Worm (Caenorhabditis elegans) whole organism, L3 larva: ENCODE measurements around the gene T16G12.10.

Experiments used
- R02D3.7 ChIP-seq: fragments of 150-350 bp; optimal IDR thresholded peaks from 2 replicates; lab custom pipeline; 2014; ENCODE audit warnings: missing biosample characterization, missing genetic modification characterization
- ZK546.5 ChIP-seq: sonication (generic microtip); optimal IDR thresholded peaks from 2 replicates; lab custom pipeline; 2017; ENCODE audit warnings: missing biosample characterization, missing genetic modification characterization
- aly-2 ChIP-seq: fragments of 150-350 bp; optimal IDR thresholded peaks from 2 replicates; lab custom pipeline; 2014; ENCODE audit warnings: missing biosample characterization, missing genetic modification characterization
- ama-1 ChIP-seq: fragments of 150-350 bp; optimal IDR thresholded peaks from 2 replicates; lab custom pipeline; 2018
- ceh-16 ChIP-seq: sonication (generic microtip); optimal IDR thresholded peaks from 2 replicates; lab custom pipeline; 2017; ENCODE audit warnings: missing biosample characterization, missing genetic modification characterization
- ceh-28 ChIP-seq: fragments of 150-350 bp; optimal IDR thresholded peaks from 2 replicates; lab custom pipeline; 2014; ENCODE audit warnings: missing biosample characterization, missing genetic modification reagents, missing genetic modification characterization
- egl-27 ChIP-seq: sonication (generic microtip); optimal IDR thresholded peaks from 4 replicates; lab custom pipeline; 2017; ENCODE audit warnings: missing biosample characterization, missing genetic modification reagents, missing genetic modification characterization
- egl-5 ChIP-seq: fragments of 150-350 bp; optimal IDR thresholded peaks from 2 replicates; lab custom pipeline; 2017; ENCODE audit warnings: missing biosample characterization, missing genetic modification reagents, missing genetic modification characterization, inconsistent platforms
- elt-1 ChIP-seq: fragments of 150-350 bp; optimal IDR thresholded peaks from 2 replicates; lab custom pipeline; 2014; ENCODE audit warnings: missing biosample characterization, missing genetic modification characterization
- elt-2 ChIP-seq: sonication (generic microtip); optimal IDR thresholded peaks from 2 replicates; lab custom pipeline; 2016; ENCODE audit warnings: missing genetic modification reagents, mild to moderate bottlenecking, missing genetic modification characterization, missing compliant biosample characterization
- elt-3 ChIP-seq, 3 experiments: fragments of 150-350 bp in 1 of 3; sonication (generic microtip) in 2 of 3; optimal IDR thresholded peaks; 2 replicates in 2 of 3; 4 replicates in 1 of 3; lab custom pipeline; 2014 to 2017; ENCODE audit warnings: missing biosample characterization in 3 of 3, missing genetic modification characterization in 3 of 3
- fkh-10 ChIP-seq: sonication (generic microtip); optimal IDR thresholded peaks from 2 replicates; lab custom pipeline; 2017; ENCODE audit warnings: missing biosample characterization, missing genetic modification reagents, missing genetic modification characterization
- fkh-2 ChIP-seq: fragments of 150-350 bp; optimal IDR thresholded peaks from 2 replicates; lab custom pipeline; 2014; ENCODE audit warnings: missing biosample characterization, missing genetic modification reagents, missing genetic modification characterization
- fos-1 ChIP-seq: fragments of 150-350 bp; optimal IDR thresholded peaks from 2 replicates; lab custom pipeline; 2014; ENCODE audit warnings: missing biosample characterization, missing genetic modification characterization
- hmg-11 ChIP-seq: sonication (generic microtip); optimal IDR thresholded peaks from 2 replicates; lab custom pipeline; 2016; ENCODE audit warnings: missing genetic modification characterization, missing compliant biosample characterization
- jun-1 ChIP-seq: fragments of 150-350 bp; optimal IDR thresholded peaks from 2 replicates; lab custom pipeline; 2014; ENCODE audit warnings: missing biosample characterization, missing genetic modification reagents, missing genetic modification characterization
- lin-15B ChIP-seq: fragments of 150-350 bp; optimal IDR thresholded peaks from 2 replicates; lab custom pipeline; 2014; ENCODE audit warnings: missing biosample characterization, missing genetic modification characterization
- lsy-12 ChIP-seq: sonication (generic microtip); optimal IDR thresholded peaks from 2 replicates; lab custom pipeline; 2016; ENCODE audit warnings: mild to moderate bottlenecking, missing genetic modification characterization, missing compliant biosample characterization
- mml-1 ChIP-seq: fragments of 150-350 bp; sonication (generic microtip); optimal IDR thresholded peaks from 3 replicates; lab custom pipeline; 2014; ENCODE audit warnings: missing biosample characterization, missing genetic modification characterization
- nhr-11 ChIP-seq: fragments of 150-350 bp; optimal IDR thresholded peaks from 2 replicates; lab custom pipeline; 2014; ENCODE audit warnings: missing biosample characterization, missing genetic modification characterization
- nhr-237 ChIP-seq: fragments of 150-350 bp; optimal IDR thresholded peaks from 2 replicates; lab custom pipeline; 2014; ENCODE audit warnings: missing biosample characterization, missing genetic modification characterization
- nhr-25 ChIP-seq: sonication (generic microtip); optimal IDR thresholded peaks from 2 replicates; lab custom pipeline; 2017; ENCODE audit warnings: missing biosample characterization, missing genetic modification characterization
- nhr-28 ChIP-seq: fragments of 150-350 bp; optimal IDR thresholded peaks from 2 replicates; lab custom pipeline; 2014; ENCODE audit warnings: missing biosample characterization, missing genetic modification characterization
- nhr-43 ChIP-seq: sonication (generic microtip); optimal IDR thresholded peaks from 2 replicates; lab custom pipeline; 2016; ENCODE audit warnings: mild to moderate bottlenecking, missing genetic modification characterization, missing compliant biosample characterization; ENCODE audit not compliant: poor library complexity, severe bottlenecking
- nhr-67 ChIP-seq: fragments of 150-350 bp; optimal IDR thresholded peaks from 2 replicates; lab custom pipeline; 2014; ENCODE audit warnings: missing biosample characterization, missing genetic modification characterization
- nhr-76 ChIP-seq: fragments of 150-350 bp; sonication (generic microtip); optimal IDR thresholded peaks from 5 replicates; lab custom pipeline; 2014; ENCODE audit warnings: missing biosample characterization, missing genetic modification characterization
- nhr-77 ChIP-seq: fragments of 150-350 bp; optimal IDR thresholded peaks from 2 replicates; lab custom pipeline; 2014; ENCODE audit warnings: missing biosample characterization, missing genetic modification characterization
- pha-4 ChIP-seq: fragments of 150-350 bp; optimal IDR thresholded peaks from 2 replicates; lab custom pipeline; 2014; ENCODE audit warnings: missing biosample characterization, missing genetic modification reagents, missing genetic modification characterization
- pqm-1 ChIP-seq: fragments of 150-350 bp; optimal IDR thresholded peaks from 2 replicates; lab custom pipeline; 2017; ENCODE audit warnings: missing biosample characterization, missing genetic modification characterization, inconsistent platforms
- snpc-4 ChIP-seq: fragments of 150-350 bp; optimal IDR thresholded peaks from 2 replicates; lab custom pipeline; 2014; ENCODE audit warnings: missing biosample characterization, missing genetic modification characterization
- unc-39 ChIP-seq: sonication (generic microtip); optimal IDR thresholded peaks from 4 replicates; lab custom pipeline; 2017; ENCODE audit warnings: missing biosample characterization, missing genetic modification characterization
- unc-62 ChIP-seq: fragments of 150-350 bp; sonication (generic microtip); optimal IDR thresholded peaks from 4 replicates; lab custom pipeline; 2014; ENCODE audit warnings: missing biosample characterization, missing genetic modification reagents, missing genetic modification characterization
- ztf-11 ChIP-seq: fragments of 150-350 bp; optimal IDR thresholded peaks from 2 replicates; lab custom pipeline; 2014; ENCODE audit warnings: missing biosample characterization, missing genetic modification characterization
- ztf-4 ChIP-seq: fragments of 150-350 bp; optimal IDR thresholded peaks from 2 replicates; lab custom pipeline; 2014; ENCODE audit warnings: missing biosample characterization, missing genetic modification characterization

Gene T16G12.10

DNA sequence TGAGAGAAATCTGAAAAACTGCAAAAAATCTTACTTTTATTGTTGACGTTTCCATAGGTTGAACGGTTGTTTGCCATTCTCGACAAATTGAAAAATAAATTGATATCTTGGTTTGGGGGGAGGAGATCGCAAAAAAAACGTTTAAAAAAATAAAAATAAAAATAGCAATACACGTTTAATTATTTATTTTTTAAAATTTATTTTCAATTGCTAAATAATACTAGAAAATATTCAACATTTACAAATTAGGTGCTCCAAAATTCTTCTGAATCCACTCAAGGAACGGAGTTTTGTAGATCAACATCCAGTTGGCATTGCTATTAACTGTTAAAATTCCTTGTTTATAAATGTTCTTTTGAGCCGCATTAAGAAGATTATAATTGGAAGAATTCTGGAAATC lies 15.9 kb downstream of the T16G12.10 start, which contains the start of gene T16G12.7:
TSS of gene T16G12.7 (minus strand) at position 101 of the 400 bp plus-strand sequence.
- no peak for TF ChIP-seq jun-1 (tag; lab: Kevin White, UChicago)
- no peak for TF ChIP-seq nhr-43 (tag; lab: Kevin White, UChicago)
- no peak for TF ChIP-seq nhr-25 (tag; lab: Kevin White, UChicago)
- no peak for TF ChIP-seq ceh-16 (tag; lab: Kevin White, UChicago)
- TF ChIP-seq ZK546.5 (tag; lab: Kevin White, UChicago), result no peak
- no peak for TF ChIP-seq egl-27 (tag; lab: Kevin White, UChicago)
- TF ChIP-seq ztf-4 (tag; lab: Kevin White, UChicago), result no peak
- TF ChIP-seq ztf-11 (tag; lab: Kevin White, UChicago), result no peak
- TF ChIP-seq nhr-11, result no peak
- no peak for TF ChIP-seq unc-39
- TF ChIP-seq elt-2 (tag; lab: Kevin White, UChicago), result no peak
- TF ChIP-seq nhr-67, result no peak
- TF ChIP-seq unc-62 (GFP tag; lab: Kevin White, UChicago), result no peak
- TF ChIP-seq snpc-4 (tag; lab: Kevin White, UChicago), result no peak
- no peak for TF ChIP-seq fos-1 (tag; lab: Kevin White, UChicago)

DNA sequence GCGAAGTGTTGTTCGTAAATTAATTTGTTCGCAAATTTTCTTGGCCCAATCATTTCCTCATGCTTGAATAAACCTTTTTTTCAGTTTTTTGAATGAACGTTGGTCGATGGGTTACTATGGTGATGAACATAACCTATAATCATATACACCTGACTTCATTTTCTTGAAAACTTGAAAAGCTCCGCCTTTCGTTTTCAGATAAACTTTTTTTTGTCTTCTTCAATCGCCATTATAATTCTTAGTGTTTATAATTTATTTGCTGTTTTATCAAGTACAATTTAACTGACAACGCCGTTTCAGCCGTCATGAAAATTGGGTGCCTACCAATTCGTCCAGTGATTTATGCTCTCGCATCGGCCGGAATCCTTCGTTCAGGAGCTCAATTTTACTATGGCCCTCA lies 18.8 kb downstream of the T16G12.10 start, which contains the start of gene M04D8.7:
TSS of gene M04D8.7 (plus strand) at position 301 of the 400 bp plus-strand sequence.
- TF ChIP-seq R02D3.7 (tag; lab: Kevin White, UChicago) (no peak), elt-3 (tag; optimal IDR thresholded peaks at IDR 0.05; lab: Kevin White, UChicago) (no peak), fkh-2 (tag; lab: Kevin White, UChicago) (no peak), unc-39 (no peak), lsy-12 (tag; lab: Kevin White, UChicago) (no peak), snpc-4 (tag; lab: Kevin White, UChicago) (no peak), nhr-237 (no peak), fkh-10 (GFP tag; lab: Kevin White, UChicago) (peak; percentile 1)

DNA sequence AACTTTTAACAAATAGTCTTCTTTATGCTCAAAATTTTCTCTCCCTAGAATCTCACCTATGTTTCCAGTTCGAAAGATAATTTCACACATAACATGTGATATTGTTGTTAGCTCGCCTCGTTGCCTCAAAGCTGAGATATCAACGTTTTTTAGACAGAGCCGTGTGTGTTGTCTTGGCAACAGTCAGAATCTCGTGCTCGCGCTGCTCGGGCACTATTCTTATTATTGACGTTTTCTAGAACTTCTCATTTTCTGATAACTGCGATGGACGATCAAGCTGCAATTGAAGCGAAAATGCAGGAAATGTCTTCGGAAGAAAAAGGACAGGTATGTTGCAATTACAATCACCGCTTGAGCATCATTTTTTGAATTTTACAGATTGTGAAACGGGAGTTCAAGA lies 20.1 kb downstream of the T16G12.10 start, which contains the start of gene xbx-3:
TSS of gene xbx-3 (plus strand) at position 163 of the 400 bp plus-strand sequence.
- TF ChIP-seq lsy-12 (tag; lab: Kevin White, UChicago) (no peak), nhr-11 (peak; percentile 79)

DNA sequence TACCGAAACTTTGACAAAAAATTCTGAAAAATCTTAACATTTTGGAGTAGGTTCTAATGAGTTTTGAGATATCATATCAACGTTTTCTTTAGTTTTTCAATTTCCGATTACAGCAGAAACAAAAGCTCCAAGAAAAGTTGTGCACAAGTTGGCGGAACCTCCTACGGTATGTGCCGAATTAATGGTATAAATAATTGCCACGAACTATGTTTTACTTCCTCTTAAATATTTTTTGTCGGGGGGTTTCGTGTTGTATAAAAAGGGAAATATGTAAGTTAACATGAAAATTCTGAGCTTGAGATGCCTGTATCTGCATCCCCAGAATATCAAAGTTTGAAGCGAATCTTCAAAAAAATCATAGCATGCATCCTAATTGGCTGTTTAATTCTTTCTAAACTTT lies 22.1 kb downstream of the T16G12.10 start, which contains the start of gene M04D8.8:
TSS of gene M04D8.8 (plus strand) at position 301 of the 400 bp plus-strand sequence.
- TF ChIP-seq R02D3.7 (tag; lab: Kevin White, UChicago) (no peak), unc-62 (GFP tag; lab: Kevin White, UChicago) (no peak), nhr-43 (tag; lab: Kevin White, UChicago) (no peak), snpc-4 (tag; lab: Kevin White, UChicago) (no peak), fkh-2 (tag; lab: Kevin White, UChicago) (no peak), nhr-11 (no peak), pha-4 (no peak), ceh-28 (tag; lab: Kevin White, UChicago) (no peak), nhr-77 (tag; lab: Kevin White, UChicago) (no peak), ceh-16 (tag; lab: Kevin White, UChicago) (no peak), egl-5 (tag; lab: Kevin White, UChicago) (no peak), fos-1 (tag; lab: Kevin White, UChicago) (no peak), aly-2 (tag; lab: Kevin White, UChicago) (no peak)
- TF ChIP-seq, all 47 proteins: peak for 0

DNA sequence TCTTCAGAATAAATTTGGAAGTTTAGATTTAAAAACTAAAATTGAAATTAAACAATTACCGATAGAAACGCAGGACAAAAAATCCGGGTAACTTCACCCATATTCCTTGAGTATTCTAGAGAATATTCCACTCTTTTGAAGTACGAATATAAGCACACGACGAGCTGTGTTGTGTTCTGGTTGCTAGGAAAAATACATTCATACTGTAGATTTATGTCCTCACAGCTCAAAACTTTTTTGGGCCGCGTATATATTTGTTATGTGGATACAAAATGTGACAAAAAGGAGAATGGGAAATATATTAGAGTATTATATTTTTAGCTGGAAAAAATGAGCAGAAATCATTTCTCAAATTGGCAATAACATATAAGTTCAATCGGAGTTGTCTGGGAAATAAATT lies 22.7 kb downstream of the T16G12.10 start, which contains the start of gene M04D8.5:
TSS of gene M04D8.5 (minus strand) at position 101 of the 400 bp plus-strand sequence.
- TF ChIP-seq nhr-237, result no peak
- no peak for TF ChIP-seq nhr-77 (tag; lab: Kevin White, UChicago)
- TF ChIP-seq pqm-1, result no peak
- TF ChIP-seq ceh-28 (tag; lab: Kevin White, UChicago), result no peak
- no peak for TF ChIP-seq ztf-11 (tag; lab: Kevin White, UChicago)
- TF ChIP-seq fos-1 (tag; lab: Kevin White, UChicago), result no peak
- no peak for TF ChIP-seq elt-3 (tag; optimal IDR thresholded peaks at IDR 0.05; lab: Kevin White, UChicago)
- no peak for TF ChIP-seq pha-4
- TF ChIP-seq nhr-11, result no peak
- no peak for TF ChIP-seq lin-15B
- TF ChIP-seq nhr-25 (tag; lab: Kevin White, UChicago), result no peak
- TF ChIP-seq ama-1 (lab: Kevin White, UChicago), result no peak
- no peak for TF ChIP-seq mml-1 (tag; lab: Kevin White, UChicago)
- no peak for TF ChIP-seq ceh-16 (tag; lab: Kevin White, UChicago)
- no peak for TF ChIP-seq unc-62 (GFP tag; lab: Kevin White, UChicago)
- TF ChIP-seq hmg-11 (tag; lab: Kevin White, UChicago), result no peak
- TF ChIP-seq elt-1 (tag; lab: Kevin White, UChicago), result no peak
- TF ChIP-seq nhr-28, result no peak
- TF ChIP-seq nhr-76, result no peak
- no peak for TF ChIP-seq snpc-4 (tag; lab: Kevin White, UChicago)
